Fruit fly (Drosophila melanogaster): ENCODE data around the gene Cph.
A peak's percentile ranks its signal among the peaks of the same experiment; 100 is the strongest.

Gene Cph

DNA sequence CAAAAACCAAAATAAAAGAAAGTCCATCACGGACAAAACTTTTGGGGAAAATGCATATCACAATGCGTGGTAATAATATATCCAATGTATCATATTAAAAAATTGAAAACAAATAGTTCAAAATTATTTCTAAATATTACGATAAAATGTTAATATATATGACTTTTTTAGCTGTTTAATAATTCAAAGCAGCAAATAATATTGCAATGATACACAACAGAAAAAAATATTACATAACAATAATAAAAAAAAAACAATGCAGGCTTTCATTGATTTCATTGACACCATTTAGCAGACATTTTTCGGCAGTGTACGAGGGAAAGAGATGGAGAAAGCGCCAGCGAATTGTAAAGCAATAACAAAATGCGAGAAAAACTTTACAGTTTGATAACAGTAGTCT lies 42.7 kb upstream of the Cph start (continued):
- TF ChIP-seq gt (GFP tag; IDR thresholded peaks at IDR 0.05) (no peak), CG9932 (GFP tag; IDR thresholded peaks at IDR 0.05) (no peak), peb (GFP tag; IDR thresholded peaks at IDR 0.05) (no peak), az2 (GFP tag; optimal IDR thresholded peaks at IDR 0.05) (peak; percentile 32), vfl (GFP tag; optimal IDR thresholded peaks at IDR 0.05) (no peak), otp (GFP tag; IDR thresholded peaks at IDR 0.05) (no peak), esg (GFP tag; conservative IDR thresholded peaks at IDR 0.05) (no peak), CG7372 (GFP tag; IDR thresholded peaks at IDR 0.05) (no peak), CoRest (tag; optimal IDR thresholded peaks at IDR 0.05) (peak; percentile 45), CG43689 (GFP tag; IDR thresholded peaks at IDR 0.05) (no peak), CG8359 (GFP tag; optimal IDR thresholded peaks at IDR 0.05; ENCODE audit: borderline replicate concordance) (no peak), vvl (GFP tag; IDR thresholded peaks at IDR 0.05) (0 out of 2 replicates have a peak, but pooled peaks have one; percentile 25), Optix (GFP tag; IDR thresholded peaks at IDR 0.05) (no peak), lola (GFP tag; optimal IDR thresholded peaks at IDR 0.05) (peak in 1 of 3 experiments; percentile 8), fu2 (GFP tag; optimal IDR thresholded peaks at IDR 0.05) (no peak), pzg (GFP tag; optimal IDR thresholded peaks at IDR 0.05) (no peak), CG17328 (GFP tag; IDR thresholded peaks at IDR 0.05) (no peak), knrl (GFP tag; IDR thresholded peaks at IDR 0.05; ENCODE audit: partially characterized antibody) (no peak), CG18476 (GFP tag; optimal IDR thresholded peaks at IDR 0.05) (no peak), org-1 (GFP tag; optimal IDR thresholded peaks at IDR 0.05) (no peak), sima (GFP tag; optimal IDR thresholded peaks at IDR 0.05) (no peak), Fer1 (GFP tag; optimal IDR thresholded peaks at IDR 0.05) (no peak), repo (GFP tag; optimal IDR thresholded peaks at IDR 0.05) (no peak), CG12659 (GFP tag; optimal IDR thresholded peaks at IDR 0.05) (no peak), ab (GFP tag; optimal IDR thresholded peaks at IDR 0.05) (no peak), CG9727 (GFP tag; optimal IDR thresholded peaks at IDR 0.05) (no peak), gcm2 (GFP tag; optimal IDR thresholded peaks at IDR 0.05) (no peak), croc (GFP tag; conservative IDR thresholded peaks at IDR 0.05) (no peak), CG18262 (tag; optimal IDR thresholded peaks at IDR 0.05) (peak; percentile 52), sna (GFP tag; IDR thresholded peaks at IDR 0.05; ENCODE audit: partially characterized antibody) (no peak), dysf (GFP tag; IDR thresholded peaks at IDR 0.05) (0 out of 3 replicates have a peak, but pooled peaks have one; percentile 18), lov (optimal IDR thresholded peaks at IDR 0.05) (no peak), lov (GFP tag; IDR thresholded peaks at IDR 0.05) (no peak), chm (GFP tag; IDR thresholded peaks at IDR 0.05) (no peak), CG34376 (GFP tag; optimal IDR thresholded peaks at IDR 0.05) (no peak), CG13424 (tag; optimal IDR thresholded peaks at IDR 0.05) (peak; percentile 36), scrt (GFP tag; optimal IDR thresholded peaks at IDR 0.05) (no peak), CG3995 (GFP tag; optimal IDR thresholded peaks at IDR 0.05) (no peak), CG7556 (GFP tag; optimal IDR thresholded peaks at IDR 0.05) (no peak), eyg (GFP tag; optimal IDR thresholded peaks at IDR 0.05) (no peak), tap (tag; optimal IDR thresholded peaks at IDR 0.05) (no peak), CG17361 (GFP tag; IDR thresholded peaks at IDR 0.05) (peak; percentile 21; the same call in 1 of the 3 replicates), CG12219 (GFP tag; optimal IDR thresholded peaks at IDR 0.05) (no peak), CG12391 (tag; optimal IDR thresholded peaks at IDR 0.05) (peak; percentile 55), amos (GFP tag; IDR thresholded peaks at IDR 0.05; ENCODE audit: partially characterized antibody) (no peak), sisA (GFP tag; IDR thresholded peaks at IDR 0.05) (peak; percentile 55), CG12769 (tag; optimal IDR thresholded peaks at IDR 0.05) (no peak), slp2 (GFP tag; optimal IDR thresholded peaks at IDR 0.05) (no peak), hth (optimal IDR thresholded peaks at IDR 0.05) (no peak), Elba2 (GFP tag; optimal IDR thresholded peaks at IDR 0.05) (no peak), trh (GFP tag; optimal IDR thresholded peaks at IDR 0.05) (no peak), dati (GFP tag; IDR thresholded peaks at IDR 0.05) (no peak)
